Fruit fly (Drosophila melanogaster): ENCODE measurements around the gene PIG-P.

The PIG-P gene

dm6 chr3R:26072477-26072876, 14.5 kb upstream of the PIG-P start:
- peak; percentile 79 for TF ChIP-seq ci (GFP tag; IDR thresholded peaks at IDR 0.05)
- no peak for TF ChIP-seq CG10654 (GFP tag; optimal IDR thresholded peaks at IDR 0.05)
- TF ChIP-seq gem (tag; optimal IDR thresholded peaks at IDR 0.05), result peak; percentile 51
- peak; percentile 57 for TF ChIP-seq CG6689 (GFP tag; IDR thresholded peaks at IDR 0.05)
- no peak for TF ChIP-seq Hand (GFP tag; optimal IDR thresholded peaks at IDR 0.05)
- no peak for TF ChIP-seq chn (GFP tag; optimal IDR thresholded peaks at IDR 0.05)
- TF ChIP-seq HLH3B (GFP tag; IDR thresholded peaks at IDR 0.05), result peak; percentile 46; the same call in 1 of the 2 replicates
- peak; percentile 10 for TF ChIP-seq gsb-n (tag; optimal IDR thresholded peaks at IDR 0.05)
- TF ChIP-seq gcm (GFP tag; optimal IDR thresholded peaks at IDR 0.05), result no peak
- 0 out of 3 replicates have a peak, but pooled peaks have one; percentile 36 for TF ChIP-seq Optix (GFP tag; IDR thresholded peaks at IDR 0.05)
- TF ChIP-seq crp (GFP tag; optimal IDR thresholded peaks at IDR 0.05), result no peak
- 0 out of 2 replicates have a peak, but pooled peaks have one; percentile 16 for TF ChIP-seq H2.0 (GFP tag; IDR thresholded peaks at IDR 0.05)
- TF ChIP-seq CG3407 (GFP tag; optimal IDR thresholded peaks at IDR 0.05), result peak; percentile 5
- TF ChIP-seq sim (GFP tag; IDR thresholded peaks at IDR 0.05), result no peak
- no peak; the same call in 3 of the 4 replicates for TF ChIP-seq Gug (GFP tag; IDR thresholded peaks at IDR 0.05)
- TF ChIP-seq nau (GFP tag; optimal IDR thresholded peaks at IDR 0.05), result no peak
- no peak for TF ChIP-seq fru (optimal IDR thresholded peaks at IDR 0.05)
- no peak for TF ChIP-seq jing (GFP tag; optimal IDR thresholded peaks at IDR 0.05)
- TF ChIP-seq Dp (GFP tag; optimal IDR thresholded peaks at IDR 0.05), result no peak
- TF ChIP-seq ATbp (GFP tag; optimal IDR thresholded peaks at IDR 0.05), result peak; percentile 26
- TF ChIP-seq CG2712 (tag; optimal IDR thresholded peaks at IDR 0.05), result peak; percentile 41
- TF ChIP-seq Sry-δ (GFP tag; optimal IDR thresholded peaks at IDR 0.05), result no peak
- TF ChIP-seq CG10267 (tag; optimal IDR thresholded peaks at IDR 0.05), result no peak
- TF ChIP-seq knrl (GFP tag; IDR thresholded peaks at IDR 0.05; ENCODE audit: partially characterized antibody), result no peak
- TF ChIP-seq rib (GFP tag; IDR thresholded peaks at IDR 0.05), result no peak
- no peak for TF ChIP-seq CG10321 (GFP tag; IDR thresholded peaks at IDR 0.05)
- no peak for TF ChIP-seq esg (GFP tag; conservative IDR thresholded peaks at IDR 0.05)
- no peak for TF ChIP-seq Dll (GFP tag; IDR thresholded peaks at IDR 0.05; ENCODE audit: partially characterized antibody)
- peak; percentile 51 to 72 for TF ChIP-seq bsh (GFP tag; optimal IDR thresholded peaks at IDR 0.05)
- no peak for TF ChIP-seq pan (optimal IDR thresholded peaks at IDR 0.05)
- peak in 1 of 2 experiments; percentile 50 for TF ChIP-seq pan (GFP tag; optimal IDR thresholded peaks at IDR 0.05 in 1 of 2, IDR thresholded peaks at IDR 0.05 in 1 of 2)
- TF ChIP-seq E2f1 (GFP tag; IDR thresholded peaks at IDR 0.05), result peak; percentile 29; the same call in 1 of the 2 replicates
- TF ChIP-seq sisA (GFP tag; IDR thresholded peaks at IDR 0.05), result 0 out of 2 replicates have a peak, but pooled peaks have one; percentile 16
- peak; percentile 75 for TF ChIP-seq zfh1 (GFP tag; IDR thresholded peaks at IDR 0.05)
- TF ChIP-seq CG11695 (GFP tag; IDR thresholded peaks at IDR 0.05), result no peak
- peak; percentile 38 for TF ChIP-seq CG18262 (tag; optimal IDR thresholded peaks at IDR 0.05)
- peak; percentile 39 for TF ChIP-seq Ssrp (tag; optimal IDR thresholded peaks at IDR 0.05)
- TF ChIP-seq CG14710 (tag; optimal IDR thresholded peaks at IDR 0.05), result peak; percentile 0
- TF ChIP-seq Ptx1 (GFP tag; IDR thresholded peaks at IDR 0.05), result peak; percentile 36; the same call in 1 of the 2 replicates
- no peak for TF ChIP-seq mirr (GFP tag; optimal IDR thresholded peaks at IDR 0.05)
- TF ChIP-seq dmrt99B (tag; optimal IDR thresholded peaks at IDR 0.05), result peak; percentile 40
- peak; percentile 34; the same call in 1 of the 2 replicates for TF ChIP-seq ap (GFP tag; IDR thresholded peaks at IDR 0.05)
- TF ChIP-seq oc (tag; optimal IDR thresholded peaks at IDR 0.05), result no peak
- TF ChIP-seq CG11398 (GFP tag; optimal IDR thresholded peaks at IDR 0.05), result no peak
- no peak for TF ChIP-seq sc (optimal IDR thresholded peaks at IDR 0.05)
- no peak for TF ChIP-seq sc (GFP tag; optimal IDR thresholded peaks at IDR 0.05)
- TF ChIP-seq pita (GFP tag; optimal IDR thresholded peaks at IDR 0.05), result no peak
- TF ChIP-seq CG9797 (GFP tag; optimal IDR thresholded peaks at IDR 0.05), result no peak
- peak; percentile 54 for TF ChIP-seq CG10979 (tag; optimal IDR thresholded peaks at IDR 0.05)
- TF ChIP-seq Sox102F (GFP tag; optimal IDR thresholded peaks at IDR 0.05), result peak; percentile 55
- TF ChIP-seq amos (GFP tag; IDR thresholded peaks at IDR 0.05; ENCODE audit: partially characterized antibody), result no peak

Data from whole organism, embryonic.